Fruit fly (Drosophila melanogaster) whole organism, embryonic: ENCODE measurements around the gene CG11997.

Source experiments
- CG16863 ChIP-seq: fragments of 200-800 bp; sonication (Bioruptor generic); optimal IDR thresholded peaks from 3 replicates; lab custom pipeline; 2016; ENCODE audit warnings: missing biosample characterization, missing genetic modification characterization
- CG17568 ChIP-seq: fragments of 200-800 bp; sonication (Bioruptor generic); optimal IDR thresholded peaks from 2 replicates; lab custom pipeline; 2018; ENCODE audit warnings: missing biosample characterization, mild to moderate bottlenecking, missing genetic modification characterization, moderate library complexity
- CG17829 ChIP-seq: fragments of 200-800 bp; optimal IDR thresholded peaks from 2 replicates; lab custom pipeline; 2019; ENCODE audit warnings: missing biosample characterization, mild to moderate bottlenecking, missing genetic modification characterization, moderate library complexity
- Eip74EF ChIP-seq, 2 experiments: fragments of 200-800 bp in 1 of 2; fragments of >200 bp in 1 of 2; sonication (Bioruptor generic) in 1 of 2; optimal IDR thresholded peaks; 2 replicates each; lab custom pipeline; 2017 to 2019; ENCODE audit warnings: missing biosample characterization in 2 of 2, missing genetic modification characterization in 2 of 2, mild to moderate bottlenecking in 1 of 2, moderate library complexity in 1 of 2
- Lim3 ChIP-seq: fragments of 200-800 bp; sonication (Bioruptor generic); IDR thresholded peaks from 2 replicates; pipeline ENCODE4 v1.3.6; 2022; ENCODE audit warnings: missing biosample characterization, missing genetic modification characterization
- Ravus ChIP-seq: fragments of 200-800 bp; sonication (Bioruptor generic); IDR thresholded peaks from 2 replicates; pipeline ENCODE4 v1.3.6; 2022; ENCODE audit warnings: missing biosample characterization, missing genetic modification characterization
- Ssrp ChIP-seq: fragments of 200-800 bp; sonication (Bioruptor generic); optimal IDR thresholded peaks from 2 replicates; lab custom pipeline; 2018; ENCODE audit warnings: missing biosample characterization, mild to moderate bottlenecking, missing genetic modification characterization, moderate library complexity
- sr ChIP-seq: fragments of 200-800 bp; sonication (Bioruptor generic); IDR thresholded peaks from 3 replicates; pipeline ENCODE4 v1.3.6; 2022; ENCODE audit warnings: missing biosample characterization, missing genetic modification characterization

- TF ChIP-seq Eip74EF (GFP tag; optimal IDR thresholded peaks at IDR 0.05; lab: Kevin White, UChicago) = no peak
- no peak for TF ChIP-seq Lim3 (GFP tag; lab: Robert Waterston, UW)
- no peak for TF ChIP-seq Ravus
- no peak for TF ChIP-seq Ssrp (tag; lab: Kevin White, UChicago)
- no peak for TF ChIP-seq CG16863 (GFP tag; lab: Kevin White, UChicago)
- TF ChIP-seq CG17829 (tag; lab: Kevin White, UChicago) = no peak
- no peak for TF ChIP-seq sr (GFP tag; lab: Robert Waterston, UW)
- no peak for TF ChIP-seq CG17568
These were observed at the start of gene CG11997 for dm6 chr3R:9177217-9177616.
